Worm (Caenorhabditis elegans) whole organism, young adult: ENCODE measurements around the gene chil-18.
A peak's percentile ranks its signal among the peaks of the same experiment; 100 is the strongest.

ENCODE experiments used
- B0019.2 ChIP-seq: fragments of 200-800 bp; sonication (Bioruptor generic); conservative IDR thresholded peaks from 2 replicates; pipeline ENCODE4 v1.3.6; 2022; ENCODE audit warnings: missing genetic modification reagents, missing genetic modification characterization, missing compliant biosample characterization
- T26A5.8 ChIP-seq: sonication (generic microtip); optimal IDR thresholded peaks from 2 replicates; lab custom pipeline; 2016; ENCODE audit warnings: missing genetic modification characterization, missing compliant biosample characterization
- athp-1 ChIP-seq: sonication (generic microtip); optimal IDR thresholded peaks from 2 replicates; lab custom pipeline; 2017; ENCODE audit warnings: mild to moderate bottlenecking, missing genetic modification characterization, missing compliant biosample characterization
- egl-44 ChIP-seq: fragments of 200-800 bp; sonication (Bioruptor generic); IDR thresholded peaks from 2 replicates; pipeline ENCODE4 v1.3.6; 2022; ENCODE audit warnings: missing genetic modification reagents, missing genetic modification characterization, missing compliant biosample characterization
- lag-1 ChIP-seq: fragments of 200-800 bp; sonication (Bioruptor generic); IDR thresholded peaks from 2 replicates; pipeline ENCODE4 v1.3.6; 2022; ENCODE audit warnings: missing genetic modification reagents, missing genetic modification characterization, missing compliant biosample characterization
- lin-26 ChIP-seq: fragments of 200-800 bp; sonication (Bioruptor generic); IDR thresholded peaks from 2 replicates; pipeline ENCODE4 v1.3.6; 2022; ENCODE audit warnings: missing genetic modification reagents, missing genetic modification characterization, missing compliant biosample characterization
- repo-1 ChIP-seq: sonication (generic microtip); optimal IDR thresholded peaks from 2 replicates; lab custom pipeline; 2017; ENCODE audit warnings: mild to moderate bottlenecking, missing genetic modification characterization, missing compliant biosample characterization
- snpc-1.3 ChIP-seq: sonication (generic microtip); optimal IDR thresholded peaks from 2 replicates; lab custom pipeline; 2017; ENCODE audit warnings: missing genetic modification characterization, mild to moderate bottlenecking, missing compliant biosample characterization, antibody characterized with exemption, moderate library complexity, missing genotype, missing genetic modification reagents; ENCODE audit not compliant: insufficient read depth
- sptf-2 ChIP-seq: fragments of 200-800 bp; sonication (Bioruptor generic); optimal IDR thresholded peaks from 2 replicates; lab custom pipeline; 2018; ENCODE audit warnings: mild to moderate bottlenecking, missing genetic modification characterization, missing compliant biosample characterization
- unc-130 ChIP-seq: sonication (generic microtip); optimal IDR thresholded peaks from 2 replicates; lab custom pipeline; 2016; ENCODE audit warnings: missing genetic modification reagents, missing genetic modification characterization, missing compliant biosample characterization

DNA sequence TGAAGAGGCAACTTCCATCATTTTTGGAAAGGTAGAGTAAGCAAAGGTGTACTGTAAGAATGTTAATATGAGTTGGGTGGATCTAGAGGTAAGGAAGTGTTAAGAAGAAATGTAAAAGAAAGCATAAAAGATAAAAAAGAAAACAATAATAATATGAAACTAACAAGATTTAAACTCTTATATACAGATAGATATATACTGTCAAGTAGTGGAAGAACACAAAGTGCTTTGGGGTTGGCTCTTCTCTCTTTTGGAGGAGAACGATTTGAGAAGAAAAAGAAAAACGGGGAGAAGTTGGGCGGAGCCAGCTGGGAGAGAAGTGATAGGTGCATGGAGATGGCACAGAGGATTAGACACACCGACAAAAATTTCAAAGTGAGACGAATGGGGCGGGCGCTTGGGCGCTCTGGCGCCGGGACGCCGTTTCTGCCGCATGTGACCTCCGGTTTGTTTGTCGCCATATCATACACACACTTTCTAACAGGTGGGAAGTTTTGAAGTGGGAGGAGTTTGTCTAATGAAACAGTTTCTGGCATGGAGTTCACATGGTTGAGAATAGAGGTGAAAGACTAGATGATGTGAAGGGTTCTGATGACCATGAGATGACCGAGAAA lies 39.4 kb downstream of the chil-18 start, which contains the start of gene T19H5.4:
- TF ChIP-seq sptf-2 = no peak
- no peak for TF ChIP-seq lag-1
- TF ChIP-seq repo-1 (tag; lab: Kevin White, UChicago) = no peak
- TF ChIP-seq snpc-1.3 = no peak
- no peak for TF ChIP-seq athp-1 (tag; lab: Kevin White, UChicago)
- peak; percentile 73 for TF ChIP-seq egl-44 (GFP tag; lab: Robert Waterston, UW)
- TF ChIP-seq unc-130 (GFP tag; lab: Kevin White, UChicago) = no peak
- no peak for TF ChIP-seq T26A5.8
- TF ChIP-seq lin-26 = peak; percentile 52; the same call in 1 of the 2 replicates
- TF ChIP-seq B0019.2 (GFP tag; lab: Robert Waterston, UW) = no peak
